Worm (Caenorhabditis elegans) whole organism, L3 larva: ENCODE measurements around the gene twk-32.

Source experiments
- R02D3.7 ChIP-seq: fragments of 150-350 bp; optimal IDR thresholded peaks from 2 replicates; lab custom pipeline; 2014; ENCODE audit warnings: missing biosample characterization, missing genetic modification characterization
- ZK546.5 ChIP-seq: sonication (generic microtip); optimal IDR thresholded peaks from 2 replicates; lab custom pipeline; 2017; ENCODE audit warnings: missing biosample characterization, missing genetic modification characterization
- aly-2 ChIP-seq: fragments of 150-350 bp; optimal IDR thresholded peaks from 2 replicates; lab custom pipeline; 2014; ENCODE audit warnings: missing biosample characterization, missing genetic modification characterization
- ceh-16 ChIP-seq: sonication (generic microtip); optimal IDR thresholded peaks from 2 replicates; lab custom pipeline; 2017; ENCODE audit warnings: missing biosample characterization, missing genetic modification characterization
- ceh-28 ChIP-seq: fragments of 150-350 bp; optimal IDR thresholded peaks from 2 replicates; lab custom pipeline; 2014; ENCODE audit warnings: missing biosample characterization, missing genetic modification reagents, missing genetic modification characterization
- ceh-82 ChIP-seq: fragments of 150-350 bp; optimal IDR thresholded peaks from 2 replicates; lab custom pipeline; 2014; ENCODE audit warnings: missing biosample characterization, missing genetic modification characterization
- daf-12 ChIP-seq: fragments of 150-350 bp; optimal IDR thresholded peaks from 2 replicates; lab custom pipeline; 2014; ENCODE audit warnings: missing biosample characterization, missing genetic modification reagents, missing genetic modification characterization
- egl-27 ChIP-seq: sonication (generic microtip); optimal IDR thresholded peaks from 4 replicates; lab custom pipeline; 2017; ENCODE audit warnings: missing biosample characterization, missing genetic modification reagents, missing genetic modification characterization
- egl-5 ChIP-seq: fragments of 150-350 bp; optimal IDR thresholded peaks from 2 replicates; lab custom pipeline; 2017; ENCODE audit warnings: missing biosample characterization, missing genetic modification reagents, missing genetic modification characterization, inconsistent platforms
- elt-2 ChIP-seq: sonication (generic microtip); optimal IDR thresholded peaks from 2 replicates; lab custom pipeline; 2016; ENCODE audit warnings: missing genetic modification reagents, mild to moderate bottlenecking, missing genetic modification characterization, missing compliant biosample characterization
- elt-3 ChIP-seq, 3 experiments: fragments of 150-350 bp in 1 of 3; sonication (generic microtip) in 2 of 3; optimal IDR thresholded peaks; 2 replicates in 2 of 3; 4 replicates in 1 of 3; lab custom pipeline; 2014 to 2017; ENCODE audit warnings: missing biosample characterization in 3 of 3, missing genetic modification characterization in 3 of 3
- fkh-10 ChIP-seq: sonication (generic microtip); optimal IDR thresholded peaks from 2 replicates; lab custom pipeline; 2017; ENCODE audit warnings: missing biosample characterization, missing genetic modification reagents, missing genetic modification characterization
- fkh-2 ChIP-seq: fragments of 150-350 bp; optimal IDR thresholded peaks from 2 replicates; lab custom pipeline; 2014; ENCODE audit warnings: missing biosample characterization, missing genetic modification reagents, missing genetic modification characterization
- hmg-11 ChIP-seq: sonication (generic microtip); optimal IDR thresholded peaks from 2 replicates; lab custom pipeline; 2016; ENCODE audit warnings: missing genetic modification characterization, missing compliant biosample characterization
- lin-15B ChIP-seq: fragments of 150-350 bp; optimal IDR thresholded peaks from 2 replicates; lab custom pipeline; 2014; ENCODE audit warnings: missing biosample characterization, missing genetic modification characterization
- lsy-12 ChIP-seq: sonication (generic microtip); optimal IDR thresholded peaks from 2 replicates; lab custom pipeline; 2016; ENCODE audit warnings: mild to moderate bottlenecking, missing genetic modification characterization, missing compliant biosample characterization
- nfya-1 ChIP-seq: sonication (generic microtip); optimal IDR thresholded peaks from 2 replicates; lab custom pipeline; 2017; ENCODE audit warnings: missing genetic modification characterization, mild to moderate bottlenecking, missing compliant biosample characterization, antibody characterized with exemption, moderate library complexity; ENCODE audit not compliant: insufficient read depth
- nhr-11 ChIP-seq: fragments of 150-350 bp; optimal IDR thresholded peaks from 2 replicates; lab custom pipeline; 2014; ENCODE audit warnings: missing biosample characterization, missing genetic modification characterization
- nhr-12 ChIP-seq: fragments of 150-350 bp; optimal IDR thresholded peaks from 2 replicates; lab custom pipeline; 2014; ENCODE audit warnings: missing biosample characterization, missing genetic modification characterization
- nhr-23 ChIP-seq: fragments of 150-350 bp; optimal IDR thresholded peaks from 2 replicates; lab custom pipeline; 2014; ENCODE audit warnings: missing biosample characterization, missing genetic modification reagents, missing genetic modification characterization
- nhr-237 ChIP-seq: fragments of 150-350 bp; optimal IDR thresholded peaks from 2 replicates; lab custom pipeline; 2014; ENCODE audit warnings: missing biosample characterization, missing genetic modification characterization
- nhr-25 ChIP-seq: sonication (generic microtip); optimal IDR thresholded peaks from 2 replicates; lab custom pipeline; 2017; ENCODE audit warnings: missing biosample characterization, missing genetic modification characterization
- nhr-28 ChIP-seq: fragments of 150-350 bp; optimal IDR thresholded peaks from 2 replicates; lab custom pipeline; 2014; ENCODE audit warnings: missing biosample characterization, missing genetic modification characterization
- nhr-67 ChIP-seq: fragments of 150-350 bp; optimal IDR thresholded peaks from 2 replicates; lab custom pipeline; 2014; ENCODE audit warnings: missing biosample characterization, missing genetic modification characterization
- nhr-76 ChIP-seq: fragments of 150-350 bp; sonication (generic microtip); optimal IDR thresholded peaks from 5 replicates; lab custom pipeline; 2014; ENCODE audit warnings: missing biosample characterization, missing genetic modification characterization
- nhr-77 ChIP-seq: fragments of 150-350 bp; optimal IDR thresholded peaks from 2 replicates; lab custom pipeline; 2014; ENCODE audit warnings: missing biosample characterization, missing genetic modification characterization
- pha-4 ChIP-seq: fragments of 150-350 bp; optimal IDR thresholded peaks from 2 replicates; lab custom pipeline; 2014; ENCODE audit warnings: missing biosample characterization, missing genetic modification reagents, missing genetic modification characterization
- pqm-1 ChIP-seq: fragments of 150-350 bp; optimal IDR thresholded peaks from 2 replicates; lab custom pipeline; 2017; ENCODE audit warnings: missing biosample characterization, missing genetic modification characterization, inconsistent platforms
- sea-2 ChIP-seq: fragments of 150-350 bp; sonication (generic microtip); optimal IDR thresholded peaks from 4 replicates; lab custom pipeline; 2014; ENCODE audit warnings: missing biosample characterization, missing genetic modification reagents, missing genetic modification characterization
- skn-1 ChIP-seq: fragments of 150-350 bp; optimal IDR thresholded peaks from 2 replicates; lab custom pipeline; 2014; ENCODE audit warnings: missing biosample characterization, missing genetic modification characterization
- snpc-4 ChIP-seq: fragments of 150-350 bp; optimal IDR thresholded peaks from 2 replicates; lab custom pipeline; 2014; ENCODE audit warnings: missing biosample characterization, missing genetic modification characterization
- tbx-2 ChIP-seq: sonication (generic microtip); optimal IDR thresholded peaks from 2 replicates; lab custom pipeline; 2016; ENCODE audit warnings: mild to moderate bottlenecking, missing genetic modification characterization, missing compliant biosample characterization
- unc-39 ChIP-seq: sonication (generic microtip); optimal IDR thresholded peaks from 4 replicates; lab custom pipeline; 2017; ENCODE audit warnings: missing biosample characterization, missing genetic modification characterization
- unc-62 ChIP-seq: fragments of 150-350 bp; sonication (generic microtip); optimal IDR thresholded peaks from 4 replicates; lab custom pipeline; 2014; ENCODE audit warnings: missing biosample characterization, missing genetic modification reagents, missing genetic modification characterization

Gene twk-32

ce11 chrV:13818824-13819408 is 22.5 kb downstream of the twk-32 start, which contains the start of gene sel-10 (continued):
- TF ChIP-seq ZK546.5 (tag; lab: Kevin White, UChicago) (no peak), daf-12 (no peak), nfya-1 (tag; lab: Kevin White, UChicago) (peak; percentile 76), ceh-16 (tag; lab: Kevin White, UChicago) (no peak), tbx-2 (tag; lab: Kevin White, UChicago) (no peak), unc-39 (no peak), nhr-28 (tag; lab: Kevin White, UChicago) (no peak), hmg-11 (tag; lab: Kevin White, UChicago) (peak; percentile 66), nhr-25 (tag; lab: Kevin White, UChicago) (peak; percentile 74), R02D3.7 (tag; lab: Kevin White, UChicago) (peak; percentile 47), fkh-10 (GFP tag; lab: Kevin White, UChicago) (peak; percentile 23), ceh-28 (tag; lab: Kevin White, UChicago) (no peak), nhr-77 (tag; lab: Kevin White, UChicago) (peak; percentile 3)

DNA sequence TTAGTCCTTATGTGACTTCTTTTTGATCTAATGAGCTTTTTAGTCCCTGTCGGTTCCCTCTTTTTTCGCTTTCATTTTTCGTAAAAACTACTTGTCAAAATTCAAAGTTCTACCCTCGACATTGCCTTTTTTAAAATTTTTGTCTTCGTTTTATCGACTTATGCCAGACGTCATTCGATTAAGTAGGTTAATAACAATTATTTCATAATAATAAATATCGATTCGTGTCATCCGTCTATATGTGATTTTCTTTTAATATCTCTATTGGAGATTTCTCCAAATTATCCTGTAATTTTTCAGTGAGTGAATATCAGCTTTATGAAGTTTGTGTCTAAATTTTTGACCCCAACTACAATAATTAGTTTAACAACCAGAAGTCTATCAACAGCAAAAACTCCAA is 26.3 kb downstream of the twk-32 start, which contains the start of gene hpo-31:
TSS of gene hpo-31 (plus strand) at position 301 of the 400 bp plus-strand sequence.
- TF ChIP-seq nhr-23 (tag; lab: Kevin White, UChicago) (no peak), skn-1 (no peak), nhr-76 (tag; lab: Kevin White, UChicago) (no peak), fkh-10 (GFP tag; lab: Kevin White, UChicago) (no peak), tbx-2 (tag; lab: Kevin White, UChicago) (no peak), unc-62 (GFP tag; lab: Kevin White, UChicago) (no peak), sea-2 (no peak)

- no peak for TF ChIP-seq egl-27 (tag; lab: Kevin White, UChicago)
- TF ChIP-seq nhr-23 (tag; lab: Kevin White, UChicago) = no peak
- no peak for TF ChIP-seq ceh-28 (tag; lab: Kevin White, UChicago)
- TF ChIP-seq nhr-67 (tag; lab: Kevin White, UChicago) = no peak
- no peak for TF ChIP-seq pqm-1 (tag; lab: Kevin White, UChicago)
- TF ChIP-seq aly-2 (tag; lab: Kevin White, UChicago) = no peak
- TF ChIP-seq nhr-76 (tag; lab: Kevin White, UChicago) = no peak
- no peak for TF ChIP-seq unc-39
- no peak for TF ChIP-seq nhr-11 (tag; lab: Kevin White, UChicago)
- no peak for TF ChIP-seq lsy-12 (tag; lab: Kevin White, UChicago)
- TF ChIP-seq nfya-1 (tag; lab: Kevin White, UChicago) = no peak
- no peak for TF ChIP-seq egl-5 (tag; lab: Kevin White, UChicago)
- TF ChIP-seq R02D3.7 (tag; lab: Kevin White, UChicago) = no peak
- TF ChIP-seq nhr-237 (tag; lab: Kevin White, UChicago) = no peak
- TF ChIP-seq pha-4 (tag; lab: Kevin White, UChicago) = no peak
- no peak for TF ChIP-seq elt-2 (tag; lab: Kevin White, UChicago)
- no peak for TF ChIP-seq fkh-2 (tag; lab: Kevin White, UChicago)
- TF ChIP-seq elt-3 (tag; optimal IDR thresholded peaks at IDR 0.05; lab: Kevin White, UChicago) = no peak
- TF ChIP-seq, all 47 proteins: peak for 0
Observed at ce11 chrV:13827920-13828319, 31.5 kb downstream of the twk-32 start, which contains the start of gene nrf-5. Gene nrf-5, plus strand, starts transcription at chrV:13828267.

- TF ChIP-seq lin-15B (tag; lab: Kevin White, UChicago) = no peak
- no peak for TF ChIP-seq aly-2 (tag; lab: Kevin White, UChicago)
- TF ChIP-seq unc-62 (GFP tag; lab: Kevin White, UChicago) = no peak
- TF ChIP-seq nhr-23 (tag; lab: Kevin White, UChicago) = no peak
- TF ChIP-seq nhr-25 (tag; lab: Kevin White, UChicago) = no peak
- no peak for TF ChIP-seq unc-39
- no peak for TF ChIP-seq nhr-28 (tag; lab: Kevin White, UChicago)
- no peak for TF ChIP-seq ceh-82 (tag; lab: Kevin White, UChicago)
- no peak for TF ChIP-seq fkh-2 (tag; lab: Kevin White, UChicago)
- no peak for TF ChIP-seq daf-12
- no peak for TF ChIP-seq snpc-4 (tag; lab: Kevin White, UChicago)
- no peak for TF ChIP-seq lsy-12 (tag; lab: Kevin White, UChicago)
- TF ChIP-seq hmg-11 (tag; lab: Kevin White, UChicago) = no peak
- TF ChIP-seq nhr-12 (tag; lab: Kevin White, UChicago) = no peak
- TF ChIP-seq elt-2 (tag; lab: Kevin White, UChicago) = no peak
- TF ChIP-seq, all 47 proteins: peak for 0
Observed at ce11 chrV:13830813-13831212, 34.4 kb downstream of the twk-32 start, which contains the start of gene str-165. Gene str-165, plus strand, starts transcription at chrV:13831113.
